Fruit fly (Drosophila melanogaster) whole organism, embryonic: ENCODE results near the gene CG34348.

Experiments
- Atf3 ChIP-seq: fragments of 200-800 bp; sonication (Bioruptor generic); optimal IDR thresholded peaks from 3 replicates; lab custom pipeline; 2016; ENCODE audit warnings: missing biosample characterization, missing genetic modification characterization
- Atf6 ChIP-seq: fragments of 200-800 bp; sonication (Bioruptor generic); IDR thresholded peaks from 2 replicates; pipeline ENCODE4 v1.3.6; 2022; ENCODE audit warnings: missing biosample characterization, missing genetic modification characterization
- Blimp-1 ChIP-seq: fragments of 200-800 bp; sonication (Bioruptor generic); optimal IDR thresholded peaks from 3 replicates; lab custom pipeline; 2018; ENCODE audit warnings: missing biosample characterization, missing genetic modification characterization, mild to moderate bottlenecking, moderate library complexity, missing genetic modification reagents
- CG1233 ChIP-seq: fragments of 200-800 bp; sonication (Bioruptor generic); optimal IDR thresholded peaks from 4 replicates; lab custom pipeline; 2018; ENCODE audit warnings: missing biosample characterization, mild to moderate bottlenecking, missing genetic modification characterization
- CG12744 ChIP-seq: fragments of 200-800 bp; sonication (Bioruptor generic); optimal IDR thresholded peaks from 2 replicates; lab custom pipeline; 2016; ENCODE audit warnings: missing biosample characterization, missing genetic modification characterization
- CG14965 ChIP-seq: fragments of 200-800 bp; sonication (Bioruptor generic); optimal IDR thresholded peaks from 2 replicates; lab custom pipeline; 2016; ENCODE audit warnings: missing biosample characterization, missing genetic modification characterization, borderline replicate concordance
- CG15073 ChIP-seq: fragments of 200-800 bp; sonication (Bioruptor generic); optimal IDR thresholded peaks from 2 replicates; lab custom pipeline; 2016; ENCODE audit warnings: missing biosample characterization, missing genetic modification characterization
- CG1529 ChIP-seq: fragments of 200-800 bp; sonication (Bioruptor generic); optimal IDR thresholded peaks from 3 replicates; lab custom pipeline; 2018; ENCODE audit warnings: missing biosample characterization, missing genetic modification characterization
- CG15479 ChIP-seq: fragments of 200-800 bp; sonication (Bioruptor generic); optimal IDR thresholded peaks from 3 replicates; lab custom pipeline; 2019; ENCODE audit warnings: missing biosample characterization, mild to moderate bottlenecking, missing genetic modification characterization, moderate library complexity
- CG15514 ChIP-seq: fragments of 200-800 bp; sonication (Bioruptor generic); optimal IDR thresholded peaks from 3 replicates; lab custom pipeline; 2017; ENCODE audit warnings: missing biosample characterization, missing genetic modification characterization, mild to moderate bottlenecking, moderate library complexity, missing genetic modification reagents
- CG16779 ChIP-seq: fragments of 200-800 bp; sonication (Bioruptor generic); IDR thresholded peaks from 2 replicates; pipeline ENCODE4 v1.3.6; 2022; ENCODE audit warnings: missing biosample characterization, missing genetic modification characterization
- CG17612 ChIP-seq: fragments of 200-800 bp; sonication (Bioruptor generic); IDR thresholded peaks from 2 replicates; pipeline ENCODE4 v1.3.6; 2022; ENCODE audit warnings: missing biosample characterization, missing genetic modification characterization
- CG17829 ChIP-seq: fragments of 200-800 bp; optimal IDR thresholded peaks from 2 replicates; lab custom pipeline; 2019; ENCODE audit warnings: missing biosample characterization, mild to moderate bottlenecking, missing genetic modification characterization, moderate library complexity
- CG2116 ChIP-seq: fragments of 200-800 bp; sonication (Bioruptor generic); optimal IDR thresholded peaks from 3 replicates; lab custom pipeline; 2018; ENCODE audit warnings: missing biosample characterization, mild to moderate bottlenecking, missing genetic modification characterization
- CG2875 ChIP-seq: fragments of 200-800 bp; sonication (Bioruptor generic); optimal IDR thresholded peaks from 2 replicates; lab custom pipeline; 2017; ENCODE audit warnings: missing biosample characterization, mild to moderate bottlenecking, missing genetic modification characterization, missing genetic modification reagents
- CG33213 ChIP-seq: fragments of 200-800 bp; sonication (Bioruptor generic); optimal IDR thresholded peaks from 3 replicates; lab custom pipeline; 2016; ENCODE audit warnings: missing biosample characterization, missing genetic modification characterization
- CG33557 ChIP-seq: fragments of 200-800 bp; sonication (Bioruptor generic); optimal IDR thresholded peaks from 2 replicates; lab custom pipeline; 2019; ENCODE audit warnings: missing biosample characterization, mild to moderate bottlenecking, missing genetic modification characterization, moderate library complexity
- CG4404 ChIP-seq: fragments of 200-800 bp; sonication (Bioruptor generic); IDR thresholded peaks from 2 replicates; pipeline ENCODE4 v1.3.6; 2022; ENCODE audit warnings: missing biosample characterization, missing genetic modification characterization
- CG6654 ChIP-seq: fragments of 200-800 bp; sonication (Bioruptor generic); optimal IDR thresholded peaks from 2 replicates; lab custom pipeline; 2017; ENCODE audit warnings: missing biosample characterization, mild to moderate bottlenecking, missing genetic modification characterization
- CG6689 ChIP-seq: fragments of 200-800 bp; sonication (Bioruptor generic); IDR thresholded peaks from 2 replicates; pipeline ENCODE4 v1.3.6; 2022; ENCODE audit warnings: missing biosample characterization, missing genetic modification characterization
- CG7271 ChIP-seq: fragments of 200-800 bp; sonication (Bioruptor generic); optimal IDR thresholded peaks from 2 replicates; lab custom pipeline; 2018; ENCODE audit warnings: missing biosample characterization, mild to moderate bottlenecking, missing genetic modification characterization, moderate library complexity
- CG7372 ChIP-seq: fragments of 200-800 bp; sonication (Bioruptor generic); IDR thresholded peaks from 2 replicates; pipeline ENCODE4 v1.3.6; 2022; ENCODE audit warnings: missing biosample characterization, missing genetic modification characterization
- CG8290 ChIP-seq, 3 experiments: fragments of 200-800 bp; sonication (Bioruptor generic); optimal IDR thresholded peaks; 2 replicates each; lab custom pipeline; 2016 to 2019; ENCODE audit warnings: missing biosample characterization in 3 of 3, missing genetic modification characterization in 3 of 3, mild to moderate bottlenecking in 2 of 3, moderate library complexity in 1 of 3
- CG8478 ChIP-seq: fragments of >200 bp; optimal IDR thresholded peaks from 2 replicates; lab custom pipeline; 2018
- CG9727 ChIP-seq: fragments of 200-800 bp; sonication (Bioruptor generic); optimal IDR thresholded peaks from 3 replicates; lab custom pipeline; 2017; ENCODE audit warnings: missing biosample characterization, mild to moderate bottlenecking, missing genetic modification characterization
- CHES-1-like ChIP-seq: fragments of 200-800 bp; sonication (Bioruptor generic); optimal IDR thresholded peaks from 2 replicates; lab custom pipeline; 2016; ENCODE audit warnings: missing biosample characterization, missing genetic modification characterization
- CoRest ChIP-seq: fragments of 200-800 bp; sonication (Bioruptor generic); optimal IDR thresholded peaks from 3 replicates; lab custom pipeline; 2018; ENCODE audit warnings: missing biosample characterization, mild to moderate bottlenecking, missing genetic modification characterization, moderate library complexity
- D19A ChIP-seq: fragments of 200-800 bp; optimal IDR thresholded peaks from 3 replicates; lab custom pipeline; 2019; ENCODE audit warnings: missing biosample characterization, mild to moderate bottlenecking, missing genetic modification characterization, moderate library complexity
- Drgx ChIP-seq: fragments of 200-800 bp; sonication (Bioruptor generic); IDR thresholded peaks from 2 replicates; pipeline ENCODE4 v1.3.6; 2022; ENCODE audit warnings: missing biosample characterization, missing genetic modification characterization
- Fer3 ChIP-seq: fragments of 200-800 bp; sonication (Bioruptor generic); optimal IDR thresholded peaks from 2 replicates; lab custom pipeline; 2018; ENCODE audit warnings: missing biosample characterization, mild to moderate bottlenecking, missing genetic modification characterization, moderate library complexity
- Gsc ChIP-seq: fragments of 200-800 bp; sonication (Bioruptor generic); IDR thresholded peaks from 2 replicates; pipeline ENCODE4 v1.3.6; 2022; ENCODE audit warnings: missing biosample characterization, missing genetic modification characterization
- Hmr ChIP-seq: fragments of 200-800 bp; sonication (Bioruptor generic); optimal IDR thresholded peaks from 3 replicates; lab custom pipeline; 2017; ENCODE audit warnings: mild to moderate bottlenecking, missing biosample characterization, missing genetic modification reagents, missing genetic modification characterization
- Meics ChIP-seq: fragments of 200-800 bp; sonication (Bioruptor generic); optimal IDR thresholded peaks from 2 replicates; lab custom pipeline; 2017; ENCODE audit warnings: missing biosample characterization, mild to moderate bottlenecking, missing genetic modification characterization
- Sry-δ ChIP-seq: fragments of 200-800 bp; sonication (Bioruptor generic); optimal IDR thresholded peaks from 2 replicates; lab custom pipeline; 2016; ENCODE audit warnings: missing biosample characterization, missing genetic modification characterization
- Ssrp ChIP-seq: fragments of 200-800 bp; sonication (Bioruptor generic); optimal IDR thresholded peaks from 2 replicates; lab custom pipeline; 2018; ENCODE audit warnings: missing biosample characterization, mild to moderate bottlenecking, missing genetic modification characterization, moderate library complexity
- Xbp1 ChIP-seq: fragments of 200-800 bp; sonication (Bioruptor generic); optimal IDR thresholded peaks from 3 replicates; lab custom pipeline; 2016; ENCODE audit warnings: missing biosample characterization, mild to moderate bottlenecking, missing genetic modification characterization
- cad ChIP-seq: fragments of >200 bp; optimal IDR thresholded peaks from 2 replicates; lab custom pipeline; 2017; ENCODE audit warnings: missing biosample characterization, missing genetic modification characterization
- emc ChIP-seq: fragments of 200-800 bp; sonication (Bioruptor generic); optimal IDR thresholded peaks from 2 replicates; lab custom pipeline; 2016; ENCODE audit warnings: missing biosample characterization, missing genetic modification characterization
- knrl ChIP-seq: fragments of 200-800 bp; sonication (Bioruptor generic); IDR thresholded peaks from 3 replicates; pipeline ENCODE4 v1.3.6; 2022; ENCODE audit warnings: missing biosample characterization, missing genetic modification characterization; ENCODE audit not compliant: partially characterized antibody
- org-1 ChIP-seq: fragments of 200-800 bp; sonication (Bioruptor generic); optimal IDR thresholded peaks from 2 replicates; lab custom pipeline; 2017; ENCODE audit warnings: missing biosample characterization, missing genetic modification characterization
- pfk ChIP-seq: fragments of 200-800 bp; sonication (Bioruptor generic); optimal IDR thresholded peaks from 2 replicates; lab custom pipeline; 2018; ENCODE audit warnings: missing biosample characterization, mild to moderate bottlenecking, missing genetic modification characterization, moderate library complexity
- prd ChIP-seq, 3 experiments: fragments of >200 bp in 2 of 3; fragments of 200-800 bp in 1 of 3; sonication (Bioruptor generic) in 1 of 3; optimal IDR thresholded peaks in 2 of 3; IDR thresholded peaks in 1 of 3; 2 replicates in 2 of 3; 3 replicates in 1 of 3; pipeline versions ENCODE4 v1.3.6 to Lab custom; 2017 to 2022; ENCODE audit warnings: missing biosample characterization in 1 of 3, missing genetic modification characterization in 1 of 3
- rib ChIP-seq: fragments of 200-800 bp; sonication (Bioruptor generic); IDR thresholded peaks from 2 replicates; pipeline ENCODE4 v1.3.6; 2022; ENCODE audit warnings: missing biosample characterization, missing genetic modification characterization
- scrt ChIP-seq: fragments of 200-800 bp; sonication (Bioruptor generic); optimal IDR thresholded peaks from 2 replicates; lab custom pipeline; 2018; ENCODE audit warnings: missing biosample characterization, mild to moderate bottlenecking, missing genetic modification characterization, moderate library complexity
- sisA ChIP-seq: fragments of 200-800 bp; sonication (Bioruptor generic); IDR thresholded peaks from 2 replicates; pipeline ENCODE4 v1.3.6; 2022; ENCODE audit warnings: missing biosample characterization, missing genetic modification characterization
- sob ChIP-seq: fragments of 200-800 bp; sonication (Bioruptor generic); IDR thresholded peaks from 2 replicates; pipeline ENCODE4 v1.3.6; 2022; ENCODE audit warnings: missing biosample characterization, missing genetic modification characterization
- stwl ChIP-seq: fragments of 200-800 bp; sonication (Bioruptor generic); optimal IDR thresholded peaks from 3 replicates; lab custom pipeline; 2018; ENCODE audit warnings: missing biosample characterization, mild to moderate bottlenecking, missing genetic modification characterization, moderate library complexity
- tna ChIP-seq: fragments of 200-800 bp; sonication (Bioruptor generic); IDR thresholded peaks from 2 replicates; pipeline ENCODE4 v1.3.6; 2022; ENCODE audit warnings: missing biosample characterization, missing genetic modification characterization; ENCODE audit not compliant: partially characterized antibody
- zen ChIP-seq: fragments of 200-800 bp; sonication (Bioruptor generic); optimal IDR thresholded peaks from 3 replicates; lab custom pipeline; 2018; ENCODE audit warnings: missing biosample characterization, mild to moderate bottlenecking, missing genetic modification characterization, moderate library complexity
- zf30C ChIP-seq: fragments of 200-800 bp; sonication (Bioruptor generic); optimal IDR thresholded peaks from 3 replicates; lab custom pipeline; 2018; ENCODE audit warnings: missing biosample characterization, mild to moderate bottlenecking, missing genetic modification characterization

CG34348 gene

dm6 chrX:11384023-11384444 is 44.4 kb downstream of the CG34348 start (continued):
- TF ChIP-seq zen (tag; lab: Kevin White, UChicago) (peak; percentile 6), CG15514 (GFP tag; lab: Kevin White, UChicago) (peak; percentile 68), CG1529 (GFP tag; lab: Kevin White, UChicago) (no peak), sob (GFP tag; lab: Robert Waterston, UW) (peak; percentile 88), org-1 (GFP tag; lab: Kevin White, UChicago) (peak; percentile 54), CG15073 (GFP tag; lab: Kevin White, UChicago) (no peak), Atf3 (GFP tag; lab: Kevin White, UChicago) (no peak), CoRest (tag; lab: Kevin White, UChicago) (peak; percentile 61), knrl (no peak), CG33213 (GFP tag; lab: Kevin White, UChicago) (no peak), stwl (tag; lab: Kevin White, UChicago) (no peak), Ssrp (peak; percentile 21), CG6689 (peak; percentile 66), CG7372 (GFP tag; lab: Robert Waterston, UW) (peak; percentile 76), Hmr (GFP tag; lab: Kevin White, UChicago) (peak; percentile 86), CG12744 (GFP tag; lab: Kevin White, UChicago) (peak; percentile 1), CG33557 (GFP tag; lab: Kevin White, UChicago) (no peak), D19A (tag; lab: Kevin White, UChicago) (peak; percentile 2), pfk (peak; percentile 69), CHES-1-like (GFP tag; lab: Kevin White, UChicago) (no peak), prd (optimal IDR thresholded peaks at IDR 0.05; lab: Kevin White, UChicago) (no peak), prd (GFP tag; IDR thresholded peaks at IDR 0.05; lab: Robert Waterston, UW) (peak; percentile 84), CG17612 (peak; percentile 58), tna (GFP tag; lab: Robert Waterston, UW) (no peak), Gsc (GFP tag; lab: Robert Waterston, UW) (0 out of 2 replicates have a peak, but pooled peaks have one; percentile 31), zf30C (no peak), cad (GFP tag; lab: Kevin White, UChicago) (no peak), CG4404 (peak; percentile 62), CG7271 (no peak), CG16779 (GFP tag; lab: Robert Waterston, UW) (0 out of 2 replicates have a peak, but pooled peaks have one; percentile 53), Blimp-1 (GFP tag; lab: Kevin White, UChicago) (peak; percentile 29), CG14965 (GFP tag; lab: Kevin White, UChicago) (no peak), CG2116 (GFP tag; lab: Kevin White, UChicago) (no peak), CG8478 (lab: Kevin White, UChicago) (no peak), Fer3 (peak; percentile 77), Xbp1 (peak; percentile 73), CG1233 (GFP tag; lab: Kevin White, UChicago) (peak; percentile 53), CG9727 (GFP tag; lab: Kevin White, UChicago) (peak; percentile 61), CG8290 (GFP tag; optimal IDR thresholded peaks at IDR 0.05; lab: Kevin White, UChicago) (no peak), CG8290 (tag; optimal IDR thresholded peaks at IDR 0.05; lab: Kevin White, UChicago) (peak in 1 of 2 experiments; percentile 47), Atf6 (GFP tag; lab: Robert Waterston, UW) (peak; percentile 87), emc (GFP tag; lab: Kevin White, UChicago) (no peak), CG2875 (GFP tag; lab: Kevin White, UChicago) (no peak), scrt (GFP tag; lab: Kevin White, UChicago) (peak; percentile 74), CG15479 (GFP tag; lab: Kevin White, UChicago) (no peak), Sry-δ (GFP tag; lab: Kevin White, UChicago) (no peak), Meics (GFP tag; lab: Kevin White, UChicago) (peak; percentile 86), Drgx (GFP tag; lab: Robert Waterston, UW) (peak; percentile 66), rib (GFP tag; lab: Robert Waterston, UW) (peak; percentile 58; the same call in 1 of the 2 replicates), CG6654 (no peak), CG17829 (tag; lab: Kevin White, UChicago) (peak; percentile 32), sisA (GFP tag; lab: Robert Waterston, UW) (peak; percentile 78)
